Worm (Caenorhabditis elegans) whole organism, L2 larva: ENCODE measurements around the gene ZK643.6.
A peak's percentile ranks its signal among the peaks of the same experiment; 100 is the strongest.

Experiments used
- C34F6.9 ChIP-seq: fragments of 150-350 bp; optimal IDR thresholded peaks from 2 replicates; lab custom pipeline; 2014; ENCODE audit warnings: missing biosample characterization, missing genetic modification characterization
- F13H6.1 ChIP-seq: sonication (generic microtip); optimal IDR thresholded peaks from 2 replicates; lab custom pipeline; 2016; ENCODE audit warnings: missing genetic modification characterization, missing compliant biosample characterization
- R02D3.7 ChIP-seq: fragments of 150-350 bp; optimal IDR thresholded peaks from 2 replicates; lab custom pipeline; 2014; ENCODE audit warnings: missing biosample characterization, missing genetic modification characterization
- Y55F3AM.14 ChIP-seq: fragments of 200-800 bp; sonication (Bioruptor generic); optimal IDR thresholded peaks from 2 replicates; lab custom pipeline; 2018; ENCODE audit warnings: mild to moderate bottlenecking, missing genetic modification characterization, missing compliant biosample characterization
- ZK546.5 ChIP-seq: sonication (generic microtip); optimal IDR thresholded peaks from 2 replicates; lab custom pipeline; 2017; ENCODE audit warnings: missing biosample characterization, missing genetic modification characterization
- alr-1 ChIP-seq: fragments of 150-350 bp; optimal IDR thresholded peaks from 2 replicates; lab custom pipeline; 2014; ENCODE audit warnings: missing biosample characterization, missing genetic modification characterization
- aly-2 ChIP-seq: fragments of 150-350 bp; optimal IDR thresholded peaks from 2 replicates; lab custom pipeline; 2014; ENCODE audit warnings: missing biosample characterization, missing genetic modification characterization
- ceh-16 ChIP-seq: fragments of 150-350 bp; optimal IDR thresholded peaks from 2 replicates; lab custom pipeline; 2014; ENCODE audit warnings: missing biosample characterization, missing genetic modification characterization
- ceh-82 ChIP-seq: fragments of 150-350 bp; optimal IDR thresholded peaks from 2 replicates; lab custom pipeline; 2014; ENCODE audit warnings: missing biosample characterization, missing genetic modification characterization
- crh-2 ChIP-seq: sonication (generic microtip); optimal IDR thresholded peaks from 2 replicates; lab custom pipeline; 2017; ENCODE audit warnings: missing biosample characterization, missing genetic modification characterization
- dmd-4 ChIP-seq: sonication (generic microtip); optimal IDR thresholded peaks from 2 replicates; lab custom pipeline; 2017; ENCODE audit warnings: missing biosample characterization, missing genetic modification characterization
- egl-27 ChIP-seq: sonication (generic microtip); optimal IDR thresholded peaks from 3 replicates; lab custom pipeline; 2017; ENCODE audit warnings: missing biosample characterization, missing genetic modification reagents, missing genetic modification characterization
- elt-1 ChIP-seq: fragments of 150-350 bp; optimal IDR thresholded peaks from 2 replicates; lab custom pipeline; 2014; ENCODE audit warnings: missing biosample characterization, missing genetic modification characterization
- elt-3 ChIP-seq: sonication (generic microtip); optimal IDR thresholded peaks from 2 replicates; lab custom pipeline; 2017; ENCODE audit warnings: missing biosample characterization, missing genetic modification characterization
- fos-1 ChIP-seq: fragments of 150-350 bp; optimal IDR thresholded peaks from 2 replicates; lab custom pipeline; 2014; ENCODE audit warnings: missing biosample characterization, missing genetic modification characterization
- gmeb-1 ChIP-seq: fragments of 150-350 bp; optimal IDR thresholded peaks from 2 replicates; lab custom pipeline; 2014; ENCODE audit warnings: missing biosample characterization, missing genetic modification characterization
- lin-11 ChIP-seq: fragments of 150-350 bp; sonication (generic microtip); optimal IDR thresholded peaks from 2 replicates; lab custom pipeline; 2014; ENCODE audit warnings: missing biosample characterization, missing genetic modification characterization, inconsistent platforms, mixed read lengths
- lin-13 ChIP-seq: fragments of 150-350 bp; optimal IDR thresholded peaks from 2 replicates; lab custom pipeline; 2014; ENCODE audit warnings: missing biosample characterization, missing genetic modification reagents, missing genetic modification characterization
- lin-39 ChIP-seq: fragments of 150-350 bp; optimal IDR thresholded peaks from 2 replicates; lab custom pipeline; 2014; ENCODE audit warnings: missing biosample characterization, missing genetic modification reagents, missing genetic modification characterization
- lsy-2 ChIP-seq, 2 experiments: fragments of 150-350 bp in 1 of 2; sonication (generic microtip) in 1 of 2; optimal IDR thresholded peaks; 2 replicates each; lab custom pipeline; 2014 to 2017; ENCODE audit warnings: missing biosample characterization in 2 of 2, missing genetic modification characterization in 2 of 2
- mab-5 ChIP-seq: fragments of 150-350 bp; optimal IDR thresholded peaks from 2 replicates; lab custom pipeline; 2014; ENCODE audit warnings: missing biosample characterization, missing genetic modification characterization
- mbf-1 ChIP-seq: sonication (generic microtip); optimal IDR thresholded peaks from 2 replicates; lab custom pipeline; 2017; ENCODE audit warnings: missing biosample characterization, missing genetic modification characterization
- mdl-1 ChIP-seq, 2 experiments: fragments of 150-350 bp in 1 of 2; sonication (generic microtip) in 1 of 2; optimal IDR thresholded peaks; 2 replicates each; lab custom pipeline; 2017; ENCODE audit warnings: missing biosample characterization in 2 of 2, missing genetic modification characterization in 2 of 2
- nhr-12 ChIP-seq: fragments of 150-350 bp; optimal IDR thresholded peaks from 2 replicates; lab custom pipeline; 2014; ENCODE audit warnings: missing biosample characterization, missing genetic modification characterization
- nhr-129 ChIP-seq: fragments of 150-350 bp; optimal IDR thresholded peaks from 2 replicates; lab custom pipeline; 2014; ENCODE audit warnings: missing biosample characterization, missing genetic modification characterization
- nhr-23 ChIP-seq: fragments of 150-350 bp; optimal IDR thresholded peaks from 2 replicates; lab custom pipeline; 2014; ENCODE audit warnings: missing biosample characterization, missing genetic modification reagents, missing genetic modification characterization
- nhr-237 ChIP-seq: fragments of 150-350 bp; optimal IDR thresholded peaks from 2 replicates; lab custom pipeline; 2014; ENCODE audit warnings: missing biosample characterization, missing genetic modification characterization
- nhr-25 ChIP-seq: fragments of 150-350 bp; sonication (generic microtip); optimal IDR thresholded peaks from 3 replicates; lab custom pipeline; 2014; ENCODE audit warnings: missing biosample characterization, missing genetic modification characterization
- nhr-6 ChIP-seq: fragments of 150-350 bp; optimal IDR thresholded peaks from 2 replicates; lab custom pipeline; 2014; ENCODE audit warnings: missing biosample characterization, missing genetic modification characterization
- nhr-77 ChIP-seq: fragments of 150-350 bp; optimal IDR thresholded peaks from 2 replicates; lab custom pipeline; 2014; ENCODE audit warnings: missing biosample characterization, missing genetic modification characterization
- peb-1 ChIP-seq: fragments of 150-350 bp; optimal IDR thresholded peaks from 2 replicates; lab custom pipeline; 2014; ENCODE audit warnings: missing biosample characterization, missing genetic modification characterization
- sem-4 ChIP-seq: fragments of 150-350 bp; optimal IDR thresholded peaks from 2 replicates; lab custom pipeline; 2014; ENCODE audit warnings: missing biosample characterization, missing genetic modification reagents, missing genetic modification characterization
- skn-1 ChIP-seq: sonication (generic microtip); optimal IDR thresholded peaks from 2 replicates; lab custom pipeline; 2017; ENCODE audit warnings: missing biosample characterization, missing genetic modification characterization
- sma-3 ChIP-seq: sonication (generic microtip); optimal IDR thresholded peaks from 2 replicates; lab custom pipeline; 2016; ENCODE audit warnings: missing genetic modification reagents, missing genetic modification characterization, missing compliant biosample characterization
- sma-9 ChIP-seq, 2 experiments: fragments of 150-350 bp in 1 of 2; sonication (generic microtip) in 1 of 2; optimal IDR thresholded peaks; 2 replicates each; lab custom pipeline; 2014 to 2016; ENCODE audit warnings: missing genetic modification characterization in 2 of 2, mild to moderate bottlenecking in 1 of 2, missing biosample characterization in 1 of 2, missing compliant biosample characterization in 1 of 2, missing genetic modification reagents in 1 of 2, moderate library complexity in 1 of 2
- snpc-4 ChIP-seq: fragments of 150-350 bp; optimal IDR thresholded peaks from 2 replicates; lab custom pipeline; 2014; ENCODE audit warnings: missing biosample characterization, missing genetic modification characterization
- unc-39 ChIP-seq: fragments of 150-350 bp; optimal IDR thresholded peaks from 2 replicates; lab custom pipeline; 2014; ENCODE audit warnings: missing biosample characterization, missing genetic modification characterization
- unc-55 ChIP-seq: fragments of 150-350 bp; sonication (generic microtip); optimal IDR thresholded peaks from 3 replicates; lab custom pipeline; 2014; ENCODE audit warnings: missing biosample characterization, missing genetic modification reagents, missing genetic modification characterization
- unc-62 ChIP-seq: fragments of 150-350 bp; optimal IDR thresholded peaks from 2 replicates; lab custom pipeline; 2014; ENCODE audit warnings: missing biosample characterization, missing genetic modification reagents, missing genetic modification characterization
- zag-1 ChIP-seq: fragments of 150-350 bp; optimal IDR thresholded peaks from 2 replicates; lab custom pipeline; 2014; ENCODE audit warnings: missing biosample characterization, missing genetic modification characterization
- ztf-1 ChIP-seq: fragments of 200-800 bp; sonication (Bioruptor generic); conservative IDR thresholded peaks from 2 replicates; pipeline ENCODE4 v1.3.6; 2022; ENCODE audit warnings: missing genetic modification characterization, missing compliant biosample characterization
- ztf-11 ChIP-seq: sonication (generic microtip); optimal IDR thresholded peaks from 2 replicates; lab custom pipeline; 2017; ENCODE audit warnings: missing biosample characterization, missing genetic modification characterization
- ztf-4 ChIP-seq: fragments of 150-350 bp; optimal IDR thresholded peaks from 2 replicates; lab custom pipeline; 2014; ENCODE audit warnings: missing biosample characterization, missing genetic modification characterization

Gene ZK643.6

DNA sequence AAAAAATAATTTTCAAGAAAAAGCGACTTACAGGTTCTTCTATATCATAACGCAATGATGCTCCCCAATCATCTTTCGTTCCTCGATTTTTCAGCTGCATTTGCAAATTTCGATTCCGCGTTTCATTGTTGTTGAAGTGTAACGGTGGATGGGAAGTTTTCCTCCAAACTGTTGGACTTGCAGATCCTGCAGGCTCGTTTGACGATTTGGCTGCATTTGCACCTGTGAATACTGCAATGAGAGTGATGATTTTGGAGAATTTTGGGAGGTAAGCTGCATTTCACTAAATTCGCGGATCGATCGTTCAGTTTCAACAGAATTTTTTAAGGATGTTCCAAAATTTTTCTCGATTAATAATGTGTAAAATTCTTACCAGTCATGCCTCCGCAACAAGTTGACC, 20.3 kb upstream of the ZK643.6 start:
- TF ChIP-seq nhr-129 (no peak), nhr-77 (tag; lab: Kevin White, UChicago) (no peak), ztf-1 (no peak), lin-11 (tag; lab: Kevin White, UChicago) (no peak), elt-1 (tag; lab: Kevin White, UChicago) (no peak), nhr-6 (tag; lab: Kevin White, UChicago) (no peak), egl-27 (tag; lab: Kevin White, UChicago) (no peak), lin-39 (tag; lab: Kevin White, UChicago) (no peak), sma-9 (GFP tag; optimal IDR thresholded peaks at IDR 0.05; lab: Kevin White, UChicago) (no peak), sma-9 (tag; optimal IDR thresholded peaks at IDR 0.05; lab: Kevin White, UChicago) (no peak), gmeb-1 (no peak), lin-13 (GFP tag; lab: Kevin White, UChicago) (no peak), R02D3.7 (tag; lab: Kevin White, UChicago) (no peak), alr-1 (tag; lab: Kevin White, UChicago) (no peak), ZK546.5 (tag; lab: Kevin White, UChicago) (no peak)

DNA sequence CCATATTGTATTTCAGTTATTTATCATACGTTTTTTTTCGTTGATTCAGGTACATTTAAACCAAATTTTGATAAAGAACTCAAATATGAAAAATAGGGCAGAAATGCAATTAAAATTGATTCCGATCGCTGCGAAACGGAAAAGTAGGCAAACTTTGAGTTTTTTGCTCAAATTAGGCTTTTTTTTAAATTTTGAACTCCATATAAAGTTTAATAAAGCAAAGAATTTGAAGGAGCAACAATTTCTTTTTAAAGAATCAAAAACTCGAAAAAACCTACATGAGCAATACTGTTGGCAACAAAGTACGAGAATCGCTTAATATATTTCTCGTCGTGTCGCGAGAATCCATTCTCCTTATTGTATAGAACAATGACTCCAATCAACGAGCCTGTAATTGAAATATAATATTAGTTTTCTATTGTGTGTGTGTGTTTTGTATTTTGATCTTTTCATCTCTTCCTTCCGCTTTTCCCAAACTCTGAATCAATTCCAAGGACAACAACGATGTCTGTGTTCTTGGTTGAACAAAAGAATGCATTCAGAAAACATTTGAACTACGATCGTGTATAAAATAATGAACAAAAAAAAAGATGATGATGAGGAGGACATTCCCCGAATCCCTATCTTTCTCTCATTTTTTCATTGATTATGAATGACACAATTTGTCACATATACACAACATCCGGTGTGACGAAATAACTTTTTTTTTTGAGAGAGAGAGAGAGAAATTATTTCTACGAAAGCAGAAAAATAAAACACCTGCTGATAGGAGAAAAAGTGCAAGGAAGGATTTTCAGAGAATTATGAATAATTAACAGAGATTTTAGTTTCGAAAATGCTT, 18.2 kb upstream of the ZK643.6 start:
- TF ChIP-seq ztf-1 = no peak
- TF ChIP-seq ceh-82 = no peak
- no peak for TF ChIP-seq nhr-129
- no peak for TF ChIP-seq snpc-4
- peak; percentile 55 for TF ChIP-seq Y55F3AM.14 (GFP tag; lab: Kevin White, UChicago)
- no peak for TF ChIP-seq R02D3.7 (tag; lab: Kevin White, UChicago)
- no peak for TF ChIP-seq nhr-12 (tag; lab: Kevin White, UChicago)
- peak; percentile 36 for TF ChIP-seq nhr-25 (tag; lab: Kevin White, UChicago)
- TF ChIP-seq lin-11 (tag; lab: Kevin White, UChicago) = no peak
- TF ChIP-seq dmd-4 (tag; lab: Kevin White, UChicago) = no peak
- peak in 1 of 2 experiments; percentile 36 for TF ChIP-seq lsy-2 (tag; optimal IDR thresholded peaks at IDR 0.05; lab: Kevin White, UChicago)
- TF ChIP-seq zag-1 (tag; lab: Kevin White, UChicago) = no peak
- no peak for TF ChIP-seq nhr-77 (tag; lab: Kevin White, UChicago)
- TF ChIP-seq fos-1 = peak; percentile 15
- no peak for TF ChIP-seq F13H6.1
- TF ChIP-seq elt-1 (tag; lab: Kevin White, UChicago) = no peak
- no peak for TF ChIP-seq lin-13 (GFP tag; lab: Kevin White, UChicago)
- no peak for TF ChIP-seq unc-39 (tag; lab: Kevin White, UChicago)
- TF ChIP-seq lin-39 (tag; lab: Kevin White, UChicago) = no peak
- TF ChIP-seq ztf-11 (tag; lab: Kevin White, UChicago) = no peak
- TF ChIP-seq C34F6.9 (tag; lab: Kevin White, UChicago) = peak; percentile 34
- no peak for TF ChIP-seq peb-1 (tag; lab: Kevin White, UChicago)
- no peak for TF ChIP-seq mdl-1 (tag; optimal IDR thresholded peaks at IDR 0.05; lab: Kevin White, UChicago)
- TF ChIP-seq nhr-23 (tag; lab: Kevin White, UChicago) = no peak
- no peak for TF ChIP-seq mbf-1 (tag; lab: Kevin White, UChicago)
- TF ChIP-seq egl-27 (tag; lab: Kevin White, UChicago) = no peak
- TF ChIP-seq nhr-6 (tag; lab: Kevin White, UChicago) = no peak
- TF ChIP-seq nhr-237 (tag; lab: Kevin White, UChicago) = no peak
- TF ChIP-seq sma-3 (GFP tag; lab: Kevin White, UChicago) = peak; percentile 15
- no peak for TF ChIP-seq ceh-16
- no peak for TF ChIP-seq unc-55 (GFP tag; lab: Kevin White, UChicago)
- no peak for TF ChIP-seq alr-1 (tag; lab: Kevin White, UChicago)
- TF ChIP-seq skn-1 (tag; lab: Kevin White, UChicago) = no peak
- TF ChIP-seq mab-5 (tag; lab: Kevin White, UChicago) = no peak
- TF ChIP-seq unc-62 (GFP tag; lab: Kevin White, UChicago) = no peak
- TF ChIP-seq gmeb-1 = no peak
- TF ChIP-seq sem-4 = no peak
- no peak for TF ChIP-seq elt-3 (tag; lab: Kevin White, UChicago)
- no peak for TF ChIP-seq aly-2 (tag; lab: Kevin White, UChicago)
- peak; percentile 2 for TF ChIP-seq crh-2
- TF ChIP-seq sma-9 (GFP tag; optimal IDR thresholded peaks at IDR 0.05; lab: Kevin White, UChicago) = peak; percentile 37
- TF ChIP-seq sma-9 (tag; optimal IDR thresholded peaks at IDR 0.05; lab: Kevin White, UChicago) = no peak
- TF ChIP-seq ztf-4 (tag; lab: Kevin White, UChicago) = no peak
